Fruit fly (Drosophila melanogaster): Measurements from ENCODE around the gene CG15646.

CG15646 gene

dm6 chrX:15633313-15633727 is 37.5 kb downstream of the CG15646 start, which contains the start of gene sog:
Gene sog (minus strand): TSS chrX:15633434.
- no peak for TF ChIP-seq h (optimal IDR thresholded peaks at IDR 0.05)

DNA sequence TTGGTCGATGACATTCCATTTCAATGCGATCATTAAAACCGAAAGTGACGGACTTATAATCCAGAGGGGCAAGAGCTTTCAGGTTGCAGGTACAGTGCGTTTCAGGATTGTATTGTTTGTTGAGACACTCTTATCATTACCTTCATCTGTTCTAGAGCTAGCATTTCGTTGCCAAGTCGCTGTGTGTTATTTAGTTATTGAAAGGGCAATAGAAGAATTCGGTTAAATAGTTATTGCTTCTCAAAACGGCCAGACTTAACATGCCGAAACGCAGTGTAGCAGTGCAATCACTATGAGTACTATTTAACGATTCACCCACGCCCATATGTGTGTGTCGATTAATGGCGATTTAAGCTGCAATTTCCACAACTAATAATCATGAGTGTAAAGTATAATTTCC is 38.2 kb downstream of the CG15646 start:
- TF ChIP-seq ttk (optimal IDR thresholded peaks at IDR 0.05), result no peak
- TF ChIP-seq Sin3A (optimal IDR thresholded peaks at IDR 0.05), result no peak
- no peak for TF ChIP-seq h (optimal IDR thresholded peaks at IDR 0.05)
- no peak for TF ChIP-seq psq (optimal IDR thresholded peaks at IDR 0.05)
- TF ChIP-seq Myc (optimal IDR thresholded peaks at IDR 0.05), result no peak
- no peak for TF ChIP-seq insv (optimal IDR thresholded peaks at IDR 0.05)

- TF ChIP-seq insv (optimal IDR thresholded peaks at IDR 0.05) (no peak), Myc (optimal IDR thresholded peaks at IDR 0.05) (no peak), ttk (optimal IDR thresholded peaks at IDR 0.05) (no peak), Sin3A (optimal IDR thresholded peaks at IDR 0.05) (no peak), h (optimal IDR thresholded peaks at IDR 0.05) (no peak), psq (optimal IDR thresholded peaks at IDR 0.05) (no peak)
Observed at dm6 chrX:15631465-15631864, 39.4 kb downstream of the CG15646 start.

DNA sequence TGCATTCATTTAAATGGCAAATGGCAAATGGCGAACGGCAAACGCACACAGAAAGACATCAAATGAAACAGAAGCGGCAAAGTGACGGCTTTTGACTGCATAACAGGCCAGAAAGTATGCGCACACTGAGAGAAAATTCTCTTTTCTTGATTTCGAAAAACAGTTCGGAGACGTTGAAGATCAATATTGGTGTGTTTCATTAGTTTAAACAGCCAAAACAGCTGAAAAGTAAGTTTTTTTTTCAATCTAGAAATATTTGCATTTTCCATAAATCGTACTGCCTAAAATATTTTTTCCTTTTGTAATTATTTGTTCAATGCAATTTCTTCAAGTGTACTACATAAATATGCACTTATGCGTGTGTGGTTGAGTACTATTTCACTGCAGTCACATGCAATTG is 40.0 kb downstream of the CG15646 start:
- TF ChIP-seq insv (optimal IDR thresholded peaks at IDR 0.05) (no peak), ttk (optimal IDR thresholded peaks at IDR 0.05) (no peak), h (optimal IDR thresholded peaks at IDR 0.05) (no peak), Myc (optimal IDR thresholded peaks at IDR 0.05) (no peak), psq (optimal IDR thresholded peaks at IDR 0.05) (no peak), Sin3A (optimal IDR thresholded peaks at IDR 0.05) (no peak)

- TF ChIP-seq insv (optimal IDR thresholded peaks at IDR 0.05) (no peak), Myc (optimal IDR thresholded peaks at IDR 0.05) (no peak), ttk (optimal IDR thresholded peaks at IDR 0.05) (no peak), psq (optimal IDR thresholded peaks at IDR 0.05) (no peak), Sin3A (optimal IDR thresholded peaks at IDR 0.05) (no peak), h (optimal IDR thresholded peaks at IDR 0.05) (no peak)
Observed at dm6 chrX:15629962-15630361, 40.9 kb downstream of the CG15646 start.

dm6 chrX:15626279-15626678 is 44.5 kb downstream of the CG15646 start:
- TF ChIP-seq ttk (optimal IDR thresholded peaks at IDR 0.05) (no peak), psq (optimal IDR thresholded peaks at IDR 0.05) (no peak), Myc (optimal IDR thresholded peaks at IDR 0.05) (no peak), Sin3A (optimal IDR thresholded peaks at IDR 0.05) (no peak), insv (optimal IDR thresholded peaks at IDR 0.05) (no peak), h (optimal IDR thresholded peaks at IDR 0.05) (no peak)

- TF ChIP-seq insv (optimal IDR thresholded peaks at IDR 0.05), result no peak
- TF ChIP-seq Myc (optimal IDR thresholded peaks at IDR 0.05), result no peak
- no peak for TF ChIP-seq ttk (optimal IDR thresholded peaks at IDR 0.05)
- TF ChIP-seq Sin3A (optimal IDR thresholded peaks at IDR 0.05), result no peak
- no peak for TF ChIP-seq psq (optimal IDR thresholded peaks at IDR 0.05)
- no peak for TF ChIP-seq h (optimal IDR thresholded peaks at IDR 0.05)
Observed at dm6 chrX:15623809-15624208, 47.0 kb downstream of the CG15646 start.

DNA sequence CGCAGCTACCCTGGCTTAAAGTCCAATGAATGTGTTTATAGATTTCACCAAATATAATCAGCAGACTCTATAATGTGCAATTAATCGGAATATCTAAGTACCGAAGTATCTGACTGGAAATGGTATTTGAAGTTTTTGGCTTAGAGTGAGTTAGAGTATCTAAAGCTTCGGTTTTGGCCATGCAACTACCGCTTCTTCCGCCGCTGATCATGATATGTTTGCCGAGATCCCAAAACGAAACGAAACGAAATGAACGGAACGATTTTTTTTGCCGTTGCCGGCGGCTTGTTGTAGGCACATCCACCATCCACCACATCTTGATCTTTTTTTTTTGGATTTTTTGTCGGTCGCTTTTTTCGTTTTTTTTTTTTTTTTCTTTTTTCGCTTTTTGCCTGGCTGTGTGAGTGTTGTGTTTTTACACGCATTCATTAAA is 47.8 kb downstream of the CG15646 start:
- TF ChIP-seq insv (optimal IDR thresholded peaks at IDR 0.05) (no peak), ttk (optimal IDR thresholded peaks at IDR 0.05) (no peak), psq (optimal IDR thresholded peaks at IDR 0.05) (no peak), h (optimal IDR thresholded peaks at IDR 0.05) (no peak), Myc (optimal IDR thresholded peaks at IDR 0.05) (no peak), Sin3A (optimal IDR thresholded peaks at IDR 0.05) (no peak)

DNA sequence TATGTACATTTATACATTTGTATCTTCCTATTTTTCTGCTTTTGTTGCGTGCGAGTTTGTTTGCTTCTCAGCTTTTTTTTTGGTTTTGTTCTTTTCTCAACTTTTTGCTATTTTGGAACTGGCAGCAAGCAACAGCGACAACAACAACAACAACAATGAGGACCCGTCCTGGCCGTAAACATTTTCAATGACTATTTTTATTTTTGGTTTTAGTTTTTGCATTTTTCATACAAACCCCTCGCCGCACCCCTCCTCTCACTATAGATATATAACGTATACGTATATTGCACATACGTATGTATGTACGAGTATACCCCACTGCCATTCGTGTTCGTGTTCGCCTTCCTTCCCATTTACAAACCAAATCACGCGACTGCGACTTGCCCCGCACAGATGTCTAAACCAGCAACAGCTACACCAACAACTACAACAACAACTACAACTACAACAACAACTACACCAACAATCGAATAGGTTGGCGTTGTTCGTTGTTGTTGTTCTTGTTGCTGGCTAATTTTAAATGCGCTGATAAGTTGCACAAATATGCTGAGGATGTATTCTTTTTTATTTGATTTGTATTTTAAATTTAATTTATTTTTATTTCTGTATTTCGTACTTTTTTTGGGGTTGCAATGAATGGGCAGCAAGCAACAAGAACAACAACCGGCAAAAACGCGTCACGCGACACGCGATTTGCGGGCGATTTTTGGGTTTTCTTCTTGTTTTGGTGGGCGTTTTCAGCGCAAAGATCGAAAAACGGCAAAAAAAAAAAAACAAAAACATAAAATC is 50.2 kb downstream of the CG15646 start:
- TF ChIP-seq ttk (optimal IDR thresholded peaks at IDR 0.05) (no peak), psq (optimal IDR thresholded peaks at IDR 0.05) (no peak)

dm6 chrX:15619631-15619960 is 51.2 kb downstream of the CG15646 start:
- TF ChIP-seq Sin3A (optimal IDR thresholded peaks at IDR 0.05) (no peak), insv (optimal IDR thresholded peaks at IDR 0.05) (no peak), psq (optimal IDR thresholded peaks at IDR 0.05) (no peak), Myc (optimal IDR thresholded peaks at IDR 0.05) (no peak), h (optimal IDR thresholded peaks at IDR 0.05) (no peak), ttk (optimal IDR thresholded peaks at IDR 0.05) (no peak)

- TF ChIP-seq h (optimal IDR thresholded peaks at IDR 0.05) (no peak), psq (optimal IDR thresholded peaks at IDR 0.05) (no peak), insv (optimal IDR thresholded peaks at IDR 0.05) (no peak), Sin3A (optimal IDR thresholded peaks at IDR 0.05) (no peak), ttk (optimal IDR thresholded peaks at IDR 0.05) (no peak), Myc (optimal IDR thresholded peaks at IDR 0.05) (no peak)
Observed at dm6 chrX:15618953-15619630, 51.7 kb downstream of the CG15646 start.

DNA sequence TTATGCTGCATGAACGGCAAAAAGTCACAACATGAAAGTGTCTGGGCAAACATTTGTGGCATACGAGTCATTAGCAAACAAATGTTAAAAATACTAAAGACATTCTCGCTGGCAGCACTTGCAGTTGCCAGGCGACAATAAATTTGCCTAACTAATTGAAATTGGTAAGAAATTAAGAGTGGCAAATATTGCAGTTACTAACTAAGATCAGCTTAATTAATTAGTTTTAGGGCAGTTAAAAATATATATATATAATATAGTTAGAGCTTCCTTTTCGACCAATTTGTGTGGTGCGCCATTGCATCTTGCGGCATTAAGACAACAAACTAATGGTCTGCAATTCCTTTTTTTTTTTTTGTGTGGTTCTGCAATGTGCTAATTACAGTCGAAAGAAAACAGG is 52.9 kb downstream of the CG15646 start:
- no peak for TF ChIP-seq ttk (optimal IDR thresholded peaks at IDR 0.05)
- TF ChIP-seq psq (optimal IDR thresholded peaks at IDR 0.05), result no peak
- TF ChIP-seq Myc (optimal IDR thresholded peaks at IDR 0.05), result no peak
- TF ChIP-seq Sin3A (optimal IDR thresholded peaks at IDR 0.05), result no peak
- TF ChIP-seq insv (optimal IDR thresholded peaks at IDR 0.05), result no peak
- no peak for TF ChIP-seq h (optimal IDR thresholded peaks at IDR 0.05)
